Fruit fly (Drosophila melanogaster): ENCODE data around the gene Atg101.

DNA sequence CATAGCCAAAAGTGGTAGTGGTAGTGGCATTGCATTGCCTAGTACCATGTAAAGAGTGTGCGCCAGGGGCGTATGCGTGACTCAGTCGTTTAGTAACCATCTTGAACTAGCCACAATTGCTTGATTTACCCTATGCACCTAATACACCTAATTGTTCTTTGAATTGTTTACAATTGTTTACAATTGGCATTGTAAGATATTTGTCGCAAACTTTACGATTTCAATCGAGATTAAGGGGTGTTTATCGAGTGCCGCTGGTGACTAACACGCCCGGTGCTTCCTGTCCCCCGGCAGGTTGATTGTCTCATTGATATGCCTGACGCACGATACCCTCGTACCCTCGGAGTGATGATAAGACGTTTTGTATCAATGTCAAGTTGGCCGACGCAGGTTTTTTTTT is 45.6 kb downstream of the Atg101 start:
- TF ChIP-seq dmrt93B (GFP tag; optimal IDR thresholded peaks at IDR 0.05): no peak
- no peak for TF ChIP-seq CG9705 (GFP tag; optimal IDR thresholded peaks at IDR 0.05)
- no peak for TF ChIP-seq Hnf4 (GFP tag; optimal IDR thresholded peaks at IDR 0.05)
